Worm (Caenorhabditis elegans) whole organism, young adult: Measurements from ENCODE around the gene F14E5.8.

Experiments
- B0035.1 ChIP-seq: sonication (generic microtip); optimal IDR thresholded peaks from 2 replicates; lab custom pipeline; 2016; ENCODE audit warnings: missing genetic modification characterization, mild to moderate bottlenecking, missing compliant biosample characterization, missing genotype, missing genetic modification reagents
- B0336.3 ChIP-seq: fragments of 200-800 bp; sonication (Bioruptor generic); IDR thresholded peaks from 2 replicates; pipeline ENCODE4 v1.3.6; 2022; ENCODE audit warnings: missing genetic modification characterization, missing compliant biosample characterization
- F10E7.11 ChIP-seq: sonication (generic microtip); optimal IDR thresholded peaks from 2 replicates; lab custom pipeline; 2017; ENCODE audit warnings: mild to moderate bottlenecking, missing genetic modification characterization, moderate library complexity, missing compliant biosample characterization
- F23B12.7 ChIP-seq: sonication (generic microtip); optimal IDR thresholded peaks from 2 replicates; lab custom pipeline; 2017; ENCODE audit warnings: missing genetic modification characterization, mild to moderate bottlenecking, missing compliant biosample characterization, antibody characterized with exemption, moderate library complexity; ENCODE audit not compliant: insufficient read depth
- T07F8.4 ChIP-seq: sonication (generic microtip); optimal IDR thresholded peaks from 2 replicates; lab custom pipeline; 2016; ENCODE audit warnings: mild to moderate bottlenecking, missing genetic modification characterization, moderate library complexity, missing compliant biosample characterization
- Y79H2A.3 ChIP-seq: fragments of 200-800 bp; sonication (Bioruptor generic); conservative IDR thresholded peaks from 2 replicates; pipeline ENCODE4 v1.3.6; 2022; ENCODE audit warnings: missing genetic modification reagents, missing genetic modification characterization, missing compliant biosample characterization
- ama-1 ChIP-seq, 3 experiments: fragments of 150-350 bp in 1 of 3; sonication (generic microtip) in 2 of 3; optimal IDR thresholded peaks; 2 replicates each; lab custom pipeline; 2014 to 2018; ENCODE audit warnings: missing biosample characterization in 2 of 3, missing genetic modification characterization in 2 of 3, missing genetic modification reagents in 2 of 3
- atf-7 ChIP-seq: sonication (generic microtip); optimal IDR thresholded peaks from 2 replicates; lab custom pipeline; 2017; ENCODE audit warnings: mild to moderate bottlenecking, missing genetic modification characterization, missing compliant biosample characterization
- attf-3 ChIP-seq: fragments of 200-800 bp; sonication (Bioruptor generic); conservative IDR thresholded peaks from 2 replicates; pipeline ENCODE4 v1.3.6; 2022; ENCODE audit warnings: missing genetic modification reagents, missing genetic modification characterization, missing compliant biosample characterization
- cebp-2 ChIP-seq: fragments of 200-800 bp; sonication (Bioruptor generic); IDR thresholded peaks from 2 replicates; pipeline ENCODE4 v1.3.6; 2022; ENCODE audit warnings: missing genetic modification characterization, missing compliant biosample characterization
- die-1 ChIP-seq: sonication (generic microtip); optimal IDR thresholded peaks from 2 replicates; lab custom pipeline; 2016; ENCODE audit warnings: missing genotype, mild to moderate bottlenecking, missing genetic modification characterization, missing compliant biosample characterization
- egrh-3 ChIP-seq: fragments of 200-800 bp; sonication (Bioruptor generic); IDR thresholded peaks from 2 replicates; pipeline ENCODE4 v1.3.6; 2022; ENCODE audit warnings: missing genetic modification reagents, missing genetic modification characterization, missing compliant biosample characterization
- gei-17 ChIP-seq: fragments of 200-800 bp; sonication (Bioruptor generic); optimal IDR thresholded peaks from 2 replicates; lab custom pipeline; 2018; ENCODE audit warnings: mild to moderate bottlenecking, missing genetic modification characterization, missing compliant biosample characterization
- him-1 ChIP-seq: sonication (generic microtip); optimal IDR thresholded peaks from 2 replicates; lab custom pipeline; 2016; ENCODE audit warnings: missing genotype, missing genetic modification reagents, missing genetic modification characterization, missing compliant biosample characterization
- hlh-12 ChIP-seq: sonication (generic microtip); optimal IDR thresholded peaks from 2 replicates; lab custom pipeline; 2016; ENCODE audit warnings: missing genetic modification characterization, missing compliant biosample characterization
- let-526 ChIP-seq: fragments of 200-800 bp; sonication (Bioruptor generic); IDR thresholded peaks from 2 replicates; pipeline ENCODE4 v1.3.6; 2022; ENCODE audit warnings: missing genetic modification reagents, missing genetic modification characterization, missing compliant biosample characterization
- lin-26 ChIP-seq: fragments of 200-800 bp; sonication (Bioruptor generic); IDR thresholded peaks from 2 replicates; pipeline ENCODE4 v1.3.6; 2022; ENCODE audit warnings: missing genetic modification reagents, missing genetic modification characterization, missing compliant biosample characterization
- lin-40 ChIP-seq: sonication (generic microtip); optimal IDR thresholded peaks from 2 replicates; lab custom pipeline; 2016; ENCODE audit warnings: missing genetic modification characterization, mild to moderate bottlenecking, missing compliant biosample characterization, missing genotype, missing genetic modification reagents
- madf-10 ChIP-seq: sonication (generic microtip); optimal IDR thresholded peaks from 2 replicates; lab custom pipeline; 2016; ENCODE audit warnings: mild to moderate bottlenecking, missing genetic modification characterization, missing compliant biosample characterization
- madf-3 ChIP-seq: fragments of 200-800 bp; sonication (Bioruptor generic); IDR thresholded peaks from 2 replicates; pipeline ENCODE4 v1.3.6; 2022; ENCODE audit warnings: missing genetic modification reagents, missing genetic modification characterization, missing compliant biosample characterization
- madf-6 ChIP-seq: fragments of 200-800 bp; sonication (Bioruptor generic); IDR thresholded peaks from 2 replicates; pipeline ENCODE4 v1.3.6; 2022; ENCODE audit warnings: missing genetic modification reagents, missing genetic modification characterization, missing compliant biosample characterization
- mes-4 ChIP-seq: sonication (generic microtip); optimal IDR thresholded peaks from 2 replicates; lab custom pipeline; 2016; ENCODE audit warnings: missing genotype, missing genetic modification characterization, missing compliant biosample characterization
- mxl-1 ChIP-seq: sonication (generic microtip); optimal IDR thresholded peaks from 2 replicates; lab custom pipeline; 2016; ENCODE audit warnings: missing genetic modification characterization, missing compliant biosample characterization
- nfya-2 ChIP-seq: fragments of 200-800 bp; sonication (Bioruptor generic); IDR thresholded peaks from 2 replicates; pipeline ENCODE4 v1.3.6; 2022; ENCODE audit warnings: missing genetic modification reagents, missing genetic modification characterization, missing compliant biosample characterization
- nhr-120 ChIP-seq: fragments of 200-800 bp; sonication (Bioruptor generic); IDR thresholded peaks from 2 replicates; pipeline ENCODE4 v1.3.6; 2022; ENCODE audit warnings: missing genetic modification characterization, missing compliant biosample characterization
- nhr-27 ChIP-seq: fragments of 200-800 bp; sonication (Bioruptor generic); optimal IDR thresholded peaks from 2 replicates; lab custom pipeline; 2018; ENCODE audit warnings: mild to moderate bottlenecking, missing genetic modification characterization, moderate library complexity, missing compliant biosample characterization
- pbrm-1 ChIP-seq: fragments of 200-800 bp; sonication (Bioruptor generic); IDR thresholded peaks from 2 replicates; pipeline ENCODE4 v1.3.6; 2022; ENCODE audit warnings: missing genetic modification reagents, missing genetic modification characterization, missing compliant biosample characterization
- repo-1 ChIP-seq: sonication (generic microtip); optimal IDR thresholded peaks from 2 replicates; lab custom pipeline; 2017; ENCODE audit warnings: mild to moderate bottlenecking, missing genetic modification characterization, missing compliant biosample characterization
- sdz-38 ChIP-seq: sonication (generic microtip); optimal IDR thresholded peaks from 2 replicates; lab custom pipeline; 2016; ENCODE audit warnings: missing genotype, missing genetic modification characterization, missing compliant biosample characterization
- sea-2 ChIP-seq: fragments of 200-800 bp; sonication (Bioruptor generic); IDR thresholded peaks from 2 replicates; pipeline ENCODE4 v1.3.6; 2022; ENCODE audit warnings: missing genetic modification characterization, missing compliant biosample characterization
- snpc-1.3 ChIP-seq: sonication (generic microtip); optimal IDR thresholded peaks from 2 replicates; lab custom pipeline; 2017; ENCODE audit warnings: missing genetic modification characterization, mild to moderate bottlenecking, missing compliant biosample characterization, antibody characterized with exemption, moderate library complexity, missing genotype, missing genetic modification reagents; ENCODE audit not compliant: insufficient read depth
- somi-1 ChIP-seq: fragments of 200-800 bp; sonication (Bioruptor generic); optimal IDR thresholded peaks from 2 replicates; lab custom pipeline; 2018; ENCODE audit warnings: mild to moderate bottlenecking, missing genetic modification characterization, missing compliant biosample characterization
- tbp1 ChIP-seq: fragments of 200-800 bp; sonication (Bioruptor generic); optimal IDR thresholded peaks from 2 replicates; lab custom pipeline; 2018; ENCODE audit warnings: mild to moderate bottlenecking, missing genetic modification characterization, missing compliant biosample characterization
- tlf-1 ChIP-seq: fragments of 200-800 bp; sonication (Bioruptor generic); optimal IDR thresholded peaks from 2 replicates; lab custom pipeline; 2018; ENCODE audit warnings: mild to moderate bottlenecking, missing genetic modification characterization, missing compliant biosample characterization
- unc-62 ChIP-seq: fragments of 150-350 bp; optimal IDR thresholded peaks from 2 replicates; lab custom pipeline; 2014; ENCODE audit warnings: missing biosample characterization, missing genetic modification reagents, missing genetic modification characterization
- xnd-1 ChIP-seq: sonication (generic microtip); optimal IDR thresholded peaks from 2 replicates; lab custom pipeline; 2016; ENCODE audit warnings: missing genotype, missing genetic modification reagents, missing genetic modification characterization, missing compliant biosample characterization
- ztf-18 ChIP-seq: sonication (generic microtip); optimal IDR thresholded peaks from 2 replicates; lab custom pipeline; 2016; ENCODE audit warnings: missing genotype, mild to moderate bottlenecking, missing genetic modification characterization, missing compliant biosample characterization
- ztf-22 ChIP-seq: fragments of 200-800 bp; sonication (Bioruptor generic); optimal IDR thresholded peaks from 2 replicates; lab custom pipeline; 2018; ENCODE audit warnings: mild to moderate bottlenecking, missing genetic modification characterization, moderate library complexity, missing compliant biosample characterization
- ztf-25 ChIP-seq: fragments of 200-800 bp; sonication (Bioruptor generic); IDR thresholded peaks from 2 replicates; pipeline ENCODE4 v1.3.6; 2022; ENCODE audit warnings: missing genetic modification reagents, missing genetic modification characterization, missing compliant biosample characterization
- ztf-26 ChIP-seq: sonication (generic microtip); optimal IDR thresholded peaks from 2 replicates; lab custom pipeline; 2017; ENCODE audit warnings: missing genetic modification characterization, missing compliant biosample characterization

Gene F14E5.8

ce11 chrII:8437035-8437434, 17.1 kb downstream of the F14E5.8 start, which contains the start of gene acp-3:
TSS of gene acp-3 (minus strand) at chrII:8437135.
- TF ChIP-seq nhr-27 (tag; lab: Kevin White, UChicago): no peak

DNA sequence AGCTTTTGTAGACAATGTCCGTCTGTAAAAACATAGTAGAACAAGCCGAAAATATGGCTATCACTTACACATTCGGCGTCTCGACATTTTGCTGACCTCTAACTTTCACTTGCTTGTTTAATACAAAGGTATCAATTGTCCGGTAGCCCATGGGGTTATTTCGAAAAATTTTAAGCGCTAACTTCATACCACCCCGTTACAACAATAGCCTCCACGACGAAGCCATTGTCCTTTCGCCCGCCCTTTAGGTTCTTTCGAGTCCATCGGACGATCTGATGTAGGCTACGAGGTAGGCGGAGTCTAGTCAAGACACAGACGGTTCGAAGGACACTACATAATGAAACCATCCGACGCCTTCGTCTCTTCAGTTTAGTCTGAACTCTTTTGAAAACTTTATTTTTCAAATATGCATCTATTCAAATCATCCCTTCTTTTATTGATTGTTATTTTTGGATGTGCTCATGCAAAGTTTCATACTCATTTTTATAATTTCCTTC, 18.9 kb downstream of the F14E5.8 start, which contains the start of gene lips-10:
Gene lips-10, plus strand, starts transcription at position 378 of the 497 bp plus-strand sequence.
- TF ChIP-seq him-1 (tag; lab: Kevin White, UChicago) (no peak), repo-1 (tag; lab: Kevin White, UChicago) (no peak)

DNA sequence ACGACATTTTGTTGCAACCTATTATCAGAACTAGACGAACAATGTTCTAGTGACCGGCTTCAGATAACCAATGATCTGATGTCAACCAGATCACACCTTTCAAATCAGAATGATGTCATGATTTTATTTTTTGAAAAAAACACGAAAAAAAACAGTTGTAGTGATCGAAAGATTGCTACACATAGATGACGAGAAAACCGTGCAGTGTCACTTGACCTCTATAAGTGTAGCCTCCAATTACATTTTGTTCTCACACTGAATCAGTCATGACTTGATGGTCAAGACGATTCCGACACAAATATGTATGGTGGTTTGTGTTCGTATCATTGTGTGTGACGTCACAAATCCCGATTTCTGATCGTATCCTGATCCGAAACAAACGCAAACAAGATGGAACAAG, 20.2 kb downstream of the F14E5.8 start:
- TF ChIP-seq die-1 (tag; lab: Kevin White, UChicago) (no peak), ztf-22 (no peak), hlh-12 (tag; lab: Kevin White, UChicago) (no peak), atf-7 (tag; lab: Kevin White, UChicago) (peak; percentile 6), ama-1 (optimal IDR thresholded peaks at IDR 0.05; lab: Kevin White, UChicago) (peak; percentile 68), ama-1 (GFP tag; optimal IDR thresholded peaks at IDR 0.05; lab: Kevin White, UChicago) (no peak), lin-40 (tag; lab: Kevin White, UChicago) (peak; percentile 3), nhr-120 (GFP tag; lab: Robert Waterston, UW) (no peak)

ce11 chrII:8440792-8441191, 20.9 kb downstream of the F14E5.8 start:
- TF ChIP-seq madf-3: no peak
- no peak for TF ChIP-seq madf-6 (GFP tag; lab: Robert Waterston, UW)
- TF ChIP-seq mxl-1 (tag; lab: Kevin White, UChicago): no peak
- TF ChIP-seq lin-26 (GFP tag; lab: Robert Waterston, UW): 0 out of 2 replicates have a peak, but pooled peaks have one; percentile 9
- TF ChIP-seq tbp1 (GFP tag; lab: Kevin White, UChicago): no peak
- peak; percentile 6 for TF ChIP-seq somi-1 (GFP tag; lab: Kevin White, UChicago)
- peak; percentile 29 for TF ChIP-seq ztf-26 (tag; lab: Kevin White, UChicago)
- no peak for TF ChIP-seq B0035.1 (tag; lab: Kevin White, UChicago)
- no peak for TF ChIP-seq cebp-2 (GFP tag; lab: Robert Waterston, UW)
- no peak for TF ChIP-seq snpc-1.3 (tag; lab: Kevin White, UChicago)
- no peak for TF ChIP-seq die-1 (tag; lab: Kevin White, UChicago)

ce11 chrII:8441519-8441918, 21.6 kb downstream of the F14E5.8 start:
- TF ChIP-seq madf-3 (0 out of 2 replicates have a peak, but pooled peaks have one; percentile 74), attf-3 (GFP tag; lab: Robert Waterston, UW) (no peak), let-526 (GFP tag; lab: Robert Waterston, UW) (0 out of 2 replicates have a peak, but pooled peaks have one; percentile 43), somi-1 (GFP tag; lab: Kevin White, UChicago) (peak; percentile 46), sea-2 (GFP tag; lab: Robert Waterston, UW) (0 out of 2 replicates have a peak, but pooled peaks have one; percentile 29), B0336.3 (no peak), sdz-38 (peak; percentile 27), nfya-2 (GFP tag; lab: Robert Waterston, UW) (no peak), egrh-3 (GFP tag; lab: Robert Waterston, UW) (no peak), tbp1 (GFP tag; lab: Kevin White, UChicago) (peak; percentile 94), Y79H2A.3 (GFP tag; lab: Robert Waterston, UW) (0 out of 2 replicates have a peak, but pooled peaks have one; percentile 28), mes-4 (tag; lab: Kevin White, UChicago) (peak; percentile 88), mxl-1 (tag; lab: Kevin White, UChicago) (peak; percentile 86), gei-17 (GFP tag; lab: Kevin White, UChicago) (no peak), xnd-1 (no peak), him-1 (tag; lab: Kevin White, UChicago) (no peak), unc-62 (GFP tag; lab: Kevin White, UChicago) (no peak), T07F8.4 (tag; lab: Kevin White, UChicago) (peak; percentile 68), lin-26 (GFP tag; lab: Robert Waterston, UW) (peak; percentile 98), ztf-18 (tag; lab: Kevin White, UChicago) (peak; percentile 76), F10E7.11 (tag; lab: Kevin White, UChicago) (peak; percentile 90), pbrm-1 (GFP tag; lab: Robert Waterston, UW) (peak; percentile 63), madf-10 (tag; lab: Kevin White, UChicago) (peak; percentile 27), ztf-25 (peak; percentile 86; the same call in 1 of the 2 replicates), F23B12.7 (tag; lab: Kevin White, UChicago) (no peak), tlf-1 (peak; percentile 41)
